Worm (Caenorhabditis elegans): ENCODE data around the gene F49E8.7.

The F49E8.7 gene

DNA sequence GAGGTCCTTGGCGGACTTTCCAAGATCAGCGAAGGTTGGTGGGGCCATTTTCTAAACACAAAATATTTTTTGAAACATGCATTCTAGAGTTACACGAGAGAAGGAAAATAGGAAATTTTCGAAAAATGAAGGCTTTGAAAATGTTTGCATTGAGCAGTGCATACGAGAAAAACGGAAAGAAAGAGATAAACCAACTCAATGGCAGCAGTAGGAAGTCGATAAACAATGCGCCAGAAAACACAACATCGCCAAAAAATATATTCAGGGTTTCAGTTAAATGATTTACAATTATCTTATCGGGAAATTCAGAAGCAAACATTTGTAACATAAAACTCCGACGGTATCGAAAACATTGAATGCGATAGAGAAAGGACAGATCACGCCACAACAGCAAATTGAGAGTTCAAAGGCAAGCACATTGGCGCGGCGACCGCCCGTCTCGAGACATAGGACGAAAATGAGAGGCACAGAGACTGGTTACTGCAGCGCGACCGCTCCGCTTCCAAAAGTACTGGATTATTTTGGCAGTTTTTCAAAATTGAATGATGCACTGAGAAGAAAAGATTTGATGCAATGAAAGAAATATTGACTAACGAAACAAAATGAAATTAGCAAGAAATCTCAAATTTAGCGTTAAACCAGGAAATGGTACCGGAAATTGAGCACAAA, 48.2 kb downstream of the F49E8.7 start, which contains the start of the genes vdac-1 and R05G6.5 (continued):
- TF ChIP-seq arid-1 (GFP tag; conservative IDR thresholded peaks at IDR 0.05) (no peak), ZK546.5 (tag; optimal IDR thresholded peaks at IDR 0.05) (no peak), lin-38 (GFP tag; IDR thresholded peaks at IDR 0.05) (peak; percentile 67), nhr-41 (GFP tag; IDR thresholded peaks at IDR 0.05) (peak; percentile 49; the same call in 1 of the 2 replicates), egl-27 (tag; optimal IDR thresholded peaks at IDR 0.05) (no peak), daf-12 (tag; optimal IDR thresholded peaks at IDR 0.05) (no peak), T26A8.4 (GFP tag; IDR thresholded peaks at IDR 0.05) (peak; percentile 59), lsy-2 (tag; optimal IDR thresholded peaks at IDR 0.05) (peak; percentile 69 to 81), R02D3.7 (tag; optimal IDR thresholded peaks at IDR 0.05) (no peak), ceh-28 (tag; optimal IDR thresholded peaks at IDR 0.05) (no peak), spr-3 (GFP tag; optimal IDR thresholded peaks at IDR 0.05) (no peak), ama-1 (optimal IDR thresholded peaks at IDR 0.05) (peak; percentile 24), lin-15B (tag; optimal IDR thresholded peaks at IDR 0.05) (no peak), aha-1 (tag) (peak; percentile 83), nhr-25 (tag; optimal IDR thresholded peaks at IDR 0.05; ENCODE audit: borderline replicate concordance, insufficient read depth) (peak; percentile 84), mdt-29 (GFP tag; IDR thresholded peaks at IDR 0.05) (no peak), zfp-2 (tag; optimal IDR thresholded peaks at IDR 0.05) (no peak), cey-2 (tag; optimal IDR thresholded peaks at IDR 0.05; ENCODE audit: borderline replicate concordance, insufficient read depth) (no peak), ZK337.2 (GFP tag; IDR thresholded peaks at IDR 0.05) (no peak), Y5F2A.4 (GFP tag; optimal IDR thresholded peaks at IDR 0.05) (no peak), F37D6.2 (tag; optimal IDR thresholded peaks at IDR 0.05) (peak; percentile 13), duxl-1 (tag; optimal IDR thresholded peaks at IDR 0.05; ENCODE audit: poor library complexity) (peak; percentile 16), ztf-7 (tag; optimal IDR thresholded peaks at IDR 0.05) (peak; percentile 22), unc-62 (GFP tag; optimal IDR thresholded peaks at IDR 0.05 in 1 of 2) (no peak), unc-62 (tag; optimal IDR thresholded peaks at IDR 0.05) (no peak), ceh-82 (tag; optimal IDR thresholded peaks at IDR 0.05) (no peak), lin-29 (GFP tag; IDR thresholded peaks at IDR 0.05) (0 out of 2 replicates have a peak, but pooled peaks have one; percentile 22), nhr-77 (tag; optimal IDR thresholded peaks at IDR 0.05) (peak; percentile 90), mxl-3 (GFP tag; optimal IDR thresholded peaks at IDR 0.05) (peak; percentile 99), nhr-28 (tag; optimal IDR thresholded peaks at IDR 0.05) (peak; percentile 93), zip-11 (GFP tag; IDR thresholded peaks at IDR 0.05) (no peak), madf-5 (GFP tag; IDR thresholded peaks at IDR 0.05) (0 out of 4 replicates have a peak, but pooled peaks of 1 of the 2 experiments have one; percentile 51), zag-1 (tag; optimal IDR thresholded peaks at IDR 0.05) (no peak), php-3 (GFP tag; IDR thresholded peaks at IDR 0.05) (peak; percentile 74; the same call in 1 of the 2 replicates), nhr-6 (tag; optimal IDR thresholded peaks at IDR 0.05) (peak; percentile 89), dpl-1 (GFP tag; optimal IDR thresholded peaks at IDR 0.05) (peak; percentile 89), ceh-20 (GFP tag; IDR thresholded peaks at IDR 0.05) (peak; percentile 84), nhr-76 (tag; optimal IDR thresholded peaks at IDR 0.05) (no peak), F26F4.8 (GFP tag; conservative IDR thresholded peaks at IDR 0.05) (no peak), lin-1 (GFP tag; IDR thresholded peaks at IDR 0.05) (peak; percentile 65; the same call in 1 of the 2 replicates), daf-16 (GFP tag; optimal IDR thresholded peaks at IDR 0.05) (peak in 1 of 2 experiments; percentile 2), daf-16 (tag; optimal IDR thresholded peaks at IDR 0.05) (peak; percentile 73), nhr-11 (tag; optimal IDR thresholded peaks at IDR 0.05) (peak; percentile 75), hlh-30 (tag; optimal IDR thresholded peaks at IDR 0.05; ENCODE audit: insufficient read depth) (peak; percentile 92), ceh-44 (GFP tag; IDR thresholded peaks at IDR 0.05) (no peak), zip-2 (tag; optimal IDR thresholded peaks at IDR 0.05) (peak; percentile 10), hif-1 (tag; optimal IDR thresholded peaks at IDR 0.05) (peak; percentile 3 to 63), skn-1 (tag; optimal IDR thresholded peaks at IDR 0.05) (no peak), pqm-1 (tag; optimal IDR thresholded peaks at IDR 0.05) (peak; percentile 83), F44E2.7 (GFP tag; IDR thresholded peaks at IDR 0.05) (0 out of 2 replicates have a peak, but pooled peaks have one; percentile 21), Y75B8A.6 (GFP tag; IDR thresholded peaks at IDR 0.05) (0 out of 2 replicates have a peak, but pooled peaks have one; percentile 18)

Measured in whole organism, L4 larva.